Worm (Caenorhabditis elegans): ENCODE data around the gene hst-1.

Gene hst-1

DNA sequence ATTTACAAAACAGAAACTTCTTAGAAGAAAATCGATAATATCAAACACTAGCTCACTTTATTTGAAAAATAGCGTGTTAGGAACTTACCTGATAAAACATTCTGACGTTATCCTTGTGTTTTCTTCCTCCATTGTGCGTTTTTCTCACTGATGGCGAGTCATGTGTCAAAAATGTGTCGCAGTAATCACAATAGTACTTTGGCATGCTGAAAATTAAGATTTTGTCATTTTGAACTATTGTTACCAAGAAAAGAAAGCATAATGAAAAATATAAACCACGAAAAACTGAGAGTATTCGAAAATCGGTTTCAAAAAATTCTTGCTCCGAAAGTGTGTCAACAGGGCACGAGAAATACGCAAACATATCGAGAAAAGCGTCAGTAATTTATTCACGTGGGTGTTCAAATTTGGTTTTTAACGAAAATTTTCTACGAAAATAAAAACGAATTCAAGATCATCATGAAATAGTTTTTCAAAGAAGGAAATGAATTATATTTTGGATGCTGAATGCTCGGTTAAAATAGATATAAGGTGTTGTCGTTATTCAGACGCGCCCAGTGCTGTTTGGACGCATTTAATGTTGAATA, 3.6 kb downstream of the hst-1 start, which contains the start of gene snrp-3 (continued):
- TF ChIP-seq ama-1 (optimal IDR thresholded peaks at IDR 0.05) (no peak), ama-1 (GFP tag; optimal IDR thresholded peaks at IDR 0.05) (no peak), zim-3 (tag; optimal IDR thresholded peaks at IDR 0.05) (no peak), madf-8 (GFP tag; conservative IDR thresholded peaks at IDR 0.05) (no peak), nhr-120 (GFP tag; IDR thresholded peaks at IDR 0.05) (no peak), let-607 (tag; optimal IDR thresholded peaks at IDR 0.05) (peak in 1 of 2 experiments; percentile 12), attf-6 (GFP tag; IDR thresholded peaks at IDR 0.05) (no peak), pbrm-1 (GFP tag; IDR thresholded peaks at IDR 0.05) (peak; percentile 43; the same call in 1 of the 2 replicates), attf-3 (GFP tag; conservative IDR thresholded peaks at IDR 0.05) (peak; percentile 59; the same call in 1 of the 2 replicates), hsf-1 (GFP tag; IDR thresholded peaks at IDR 0.05) (peak; percentile 32; the same call in 1 of the 2 replicates), egl-18 (GFP tag; IDR thresholded peaks at IDR 0.05) (no peak), lin-35 (GFP tag; optimal IDR thresholded peaks at IDR 0.05) (peak; percentile 49 to 94 (median 60)), lin-40 (tag; optimal IDR thresholded peaks at IDR 0.05) (peak; percentile 81), ccch-3 (GFP tag; optimal IDR thresholded peaks at IDR 0.05) (no peak), snpc-1.3 (tag; optimal IDR thresholded peaks at IDR 0.05; ENCODE audit: insufficient read depth) (peak; percentile 59), ceh-27 (GFP tag; optimal IDR thresholded peaks at IDR 0.05) (no peak), tlf-1 (GFP tag; optimal IDR thresholded peaks at IDR 0.05) (peak; percentile 36), F22D6.2 (tag; optimal IDR thresholded peaks at IDR 0.05) (no peak), hrde-1 (tag; optimal IDR thresholded peaks at IDR 0.05; ENCODE audit: borderline replicate concordance) (no peak), C06A6.2 (GFP tag; conservative IDR thresholded peaks at IDR 0.05) (0 out of 2 replicates have a peak, but pooled peaks have one; percentile 34), hlh-26 (GFP tag; conservative IDR thresholded peaks at IDR 0.05) (no peak), pha-4 (tag; optimal IDR thresholded peaks at IDR 0.05) (no peak), hmg-1.2 (GFP tag; IDR thresholded peaks at IDR 0.05) (peak; percentile 37; the same call in 1 of the 2 replicates), cebp-2 (GFP tag; IDR thresholded peaks at IDR 0.05) (no peak), F39B2.1 (GFP tag; IDR thresholded peaks at IDR 0.05) (no peak), F23B12.7 (tag; optimal IDR thresholded peaks at IDR 0.05; ENCODE audit: insufficient read depth) (peak; percentile 2), ceh-79 (tag; optimal IDR thresholded peaks at IDR 0.05) (no peak), him-1 (tag; optimal IDR thresholded peaks at IDR 0.05) (no peak), ceh-40 (GFP tag; IDR thresholded peaks at IDR 0.05) (no peak), sptf-2 (GFP tag; optimal IDR thresholded peaks at IDR 0.05) (no peak), dpff-1 (tag; optimal IDR thresholded peaks at IDR 0.05) (no peak), egrh-3 (GFP tag; IDR thresholded peaks at IDR 0.05) (no peak), F37B4.10 (GFP tag; IDR thresholded peaks at IDR 0.05) (no peak), madf-3 (GFP tag; IDR thresholded peaks at IDR 0.05) (0 out of 2 replicates have a peak, but pooled peaks have one; percentile 31), nfya-2 (GFP tag; IDR thresholded peaks at IDR 0.05) (no peak), unc-62 (GFP tag; optimal IDR thresholded peaks at IDR 0.05) (no peak), dpl-1 (GFP tag; optimal IDR thresholded peaks at IDR 0.05) (peak; percentile 73), repo-1 (tag; optimal IDR thresholded peaks at IDR 0.05) (peak; percentile 25), ceh-100 (GFP tag; IDR thresholded peaks at IDR 0.05) (no peak), Y67H2A.10 (GFP tag; conservative IDR thresholded peaks at IDR 0.05) (no peak), lir-1 (GFP tag; conservative IDR thresholded peaks at IDR 0.05) (0 out of 2 replicates have a peak, but pooled peaks have one; percentile 13), tbx-9 (tag; optimal IDR thresholded peaks at IDR 0.05; ENCODE audit: borderline replicate concordance) (no peak), B0035.1 (tag; optimal IDR thresholded peaks at IDR 0.05) (no peak), cebp-1 (GFP tag; IDR thresholded peaks at IDR 0.05) (no peak), cebp-1 (tag; optimal IDR thresholded peaks at IDR 0.05) (peak; percentile 75), ceh-91 (GFP tag; IDR thresholded peaks at IDR 0.05) (no peak), B0336.3 (GFP tag; IDR thresholded peaks at IDR 0.05) (0 out of 2 replicates have a peak, but pooled peaks have one; percentile 42), ztf-18 (tag; optimal IDR thresholded peaks at IDR 0.05) (peak; percentile 96)
